Fruit fly (Drosophila melanogaster): Measurements from ENCODE around the gene CG13994.
A peak's percentile ranks its signal among the peaks of the same experiment; 100 is the strongest.

Gene CG13994

DNA sequence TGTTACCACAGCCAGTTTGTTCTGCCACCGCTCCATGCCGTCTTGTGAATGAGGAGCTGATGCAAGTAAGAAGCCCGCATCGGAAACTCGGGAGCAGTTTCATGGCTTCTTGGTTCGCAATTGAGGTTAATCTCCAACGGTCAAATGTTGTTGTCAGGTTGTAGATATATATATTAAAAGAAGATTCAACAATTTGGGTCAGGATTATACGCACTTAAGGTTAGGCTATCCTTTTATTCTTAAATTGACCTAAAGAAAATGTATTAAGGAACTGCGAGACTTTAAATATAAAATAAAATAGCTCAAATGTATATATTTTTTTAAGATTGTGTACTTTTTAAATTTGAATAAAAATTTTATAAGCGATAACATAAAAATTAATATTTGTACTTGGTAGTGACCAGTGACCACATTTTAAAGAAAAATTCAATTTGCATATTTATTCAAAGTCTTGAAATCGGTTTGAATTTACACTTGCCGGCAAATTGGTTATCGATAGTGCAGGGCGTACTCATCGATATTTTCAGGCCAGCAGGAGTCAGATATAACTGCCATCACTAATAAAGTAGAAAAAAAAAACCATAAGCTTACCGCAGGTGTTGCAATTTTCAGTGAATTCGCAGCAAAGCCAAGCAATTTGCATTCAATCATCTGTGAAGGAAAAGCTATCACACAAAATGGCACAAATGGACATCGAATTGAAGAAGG lies 5.9 kb downstream of the CG13994 start, which contains the start of the genes CG9150 and Pfdn1:
Gene CG9150 (minus strand): TSS at position 51 of the 708 bp plus-strand sequence.
Gene Pfdn1 (plus strand): TSS at position 536 of the 708 bp plus-strand sequence.
- TF ChIP-seq usp (GFP tag; optimal IDR thresholded peaks at IDR 0.05) = no peak
- TF ChIP-seq HLH106 (tag; optimal IDR thresholded peaks at IDR 0.05) = no peak
- peak; percentile 33 for TF ChIP-seq Hnf4 (GFP tag; optimal IDR thresholded peaks at IDR 0.05)
- peak; percentile 71 for TF ChIP-seq Hr83 (GFP tag; optimal IDR thresholded peaks at IDR 0.05; ENCODE audit: poor library complexity, severe bottlenecking)
- peak; percentile 11 for TF ChIP-seq h (GFP tag; optimal IDR thresholded peaks at IDR 0.05)

dm6 chr2L:6070656-6071231 lies 8.0 kb downstream of the CG13994 start, which contains the start of the genes CG9154 and Kr-h2:
TSS of gene CG9154 (minus strand) at chr2L:6070686.
TSS of gene Kr-h2 (plus strand) at chr2L:6070990.
- TF ChIP-seq CG32264 (GFP tag; optimal IDR thresholded peaks at IDR 0.05) (no peak), sage (GFP tag; optimal IDR thresholded peaks at IDR 0.05) (no peak), Rel (GFP tag; optimal IDR thresholded peaks at IDR 0.05) (no peak), Rel (tag; optimal IDR thresholded peaks at IDR 0.05) (peak; percentile 57), Abd-B (GFP tag; optimal IDR thresholded peaks at IDR 0.05) (no peak), usp (GFP tag; optimal IDR thresholded peaks at IDR 0.05) (no peak), Hr78 (GFP tag; optimal IDR thresholded peaks at IDR 0.05) (no peak), CrebA (GFP tag; optimal IDR thresholded peaks at IDR 0.05; ENCODE audit: borderline replicate concordance) (no peak), Dif (GFP tag; optimal IDR thresholded peaks at IDR 0.05; ENCODE audit: partially characterized antibody) (no peak), rgr (GFP tag; optimal IDR thresholded peaks at IDR 0.05) (peak; percentile 12), sv (GFP tag; optimal IDR thresholded peaks at IDR 0.05) (peak; percentile 4), pan (optimal IDR thresholded peaks at IDR 0.05) (no peak), jim (GFP tag; optimal IDR thresholded peaks at IDR 0.05) (no peak), Myc (optimal IDR thresholded peaks at IDR 0.05) (peak; percentile 49), ey (GFP tag; optimal IDR thresholded peaks at IDR 0.05) (no peak), lola (GFP tag; optimal IDR thresholded peaks at IDR 0.05) (no peak), Sp1 (GFP tag; optimal IDR thresholded peaks at IDR 0.05) (peak; percentile 59), Dfd (GFP tag; optimal IDR thresholded peaks at IDR 0.05) (no peak), dmrt93B (GFP tag; optimal IDR thresholded peaks at IDR 0.05) (no peak), N (GFP tag; optimal IDR thresholded peaks at IDR 0.05) (no peak), foxo (GFP tag; optimal IDR thresholded peaks at IDR 0.05) (peak in 1 of 2 experiments; percentile 36), HLH106 (tag; optimal IDR thresholded peaks at IDR 0.05) (peak; percentile 70), br (GFP tag; optimal IDR thresholded peaks at IDR 0.05) (peak; percentile 37), Jra (GFP tag; optimal IDR thresholded peaks at IDR 0.05) (peak; percentile 11), h (GFP tag; optimal IDR thresholded peaks at IDR 0.05) (peak; percentile 28), OdsH (GFP tag; optimal IDR thresholded peaks at IDR 0.05) (no peak), Hr83 (GFP tag; optimal IDR thresholded peaks at IDR 0.05; ENCODE audit: poor library complexity, severe bottlenecking) (no peak), brk (GFP tag; optimal IDR thresholded peaks at IDR 0.05) (no peak), Mio (GFP tag; optimal IDR thresholded peaks at IDR 0.05) (no peak), woc (GFP tag; optimal IDR thresholded peaks at IDR 0.05) (no peak), CG9705 (GFP tag; optimal IDR thresholded peaks at IDR 0.05) (peak; percentile 24), psq (GFP tag; optimal IDR thresholded peaks at IDR 0.05) (peak; percentile 35), GATAd (GFP tag; optimal IDR thresholded peaks at IDR 0.05) (no peak), Hnf4 (GFP tag; optimal IDR thresholded peaks at IDR 0.05) (peak; percentile 5), fru (GFP tag; optimal IDR thresholded peaks at IDR 0.05) (peak; percentile 49), Vsx2 (GFP tag; optimal IDR thresholded peaks at IDR 0.05; ENCODE audit: partially characterized antibody) (no peak), dl (GFP tag; optimal IDR thresholded peaks at IDR 0.05; ENCODE audit: insufficient read depth in 1 of 2, partially characterized antibody in 2 of 2) (no peak), dsf (GFP tag; optimal IDR thresholded peaks at IDR 0.05; ENCODE audit: borderline replicate concordance) (peak; percentile 22), tai (GFP tag; optimal IDR thresholded peaks at IDR 0.05) (no peak)
